Worm (Caenorhabditis elegans) whole organism, L4 larva: ENCODE data around the gene Y67H2A.7.

Source experiments
- F26F4.8 ChIP-seq: fragments of 200-800 bp; sonication (Bioruptor generic); conservative IDR thresholded peaks from 2 replicates; pipeline ENCODE4 v1.3.6; 2022; ENCODE audit warnings: missing genetic modification characterization, missing compliant biosample characterization
- T20F7.1 ChIP-seq: fragments of 200-800 bp; sonication (Bioruptor generic); optimal IDR thresholded peaks from 2 replicates; lab custom pipeline; 2018; ENCODE audit warnings: mild to moderate bottlenecking, missing genetic modification characterization, missing compliant biosample characterization
- T26A8.4 ChIP-seq: fragments of 200-800 bp; sonication (Bioruptor generic); IDR thresholded peaks from 2 replicates; pipeline ENCODE4 v1.3.6; 2022; ENCODE audit warnings: missing genetic modification characterization, missing compliant biosample characterization
- Y105C5A.15 ChIP-seq: fragments of 200-800 bp; sonication (Bioruptor generic); IDR thresholded peaks from 2 replicates; pipeline ENCODE4 v1.3.6; 2022; ENCODE audit warnings: missing genetic modification characterization, missing compliant biosample characterization
- Y75B8A.6 ChIP-seq: fragments of 200-800 bp; sonication (Bioruptor generic); IDR thresholded peaks from 2 replicates; pipeline ENCODE4 v1.3.6; 2022; ENCODE audit warnings: missing genetic modification reagents, missing genetic modification characterization, missing compliant biosample characterization
- ceh-20 ChIP-seq: fragments of 200-800 bp; sonication (Bioruptor generic); IDR thresholded peaks from 2 replicates; pipeline ENCODE4 v1.3.6; 2022; ENCODE audit warnings: missing genetic modification reagents, missing genetic modification characterization, missing compliant biosample characterization
- ctbp-1 ChIP-seq: fragments of 200-800 bp; sonication (Bioruptor generic); IDR thresholded peaks from 2 replicates; pipeline ENCODE4 v1.3.6; 2022; ENCODE audit warnings: missing genetic modification reagents, missing genetic modification characterization, missing compliant biosample characterization
- daf-12 ChIP-seq: fragments of 150-350 bp; optimal IDR thresholded peaks from 2 replicates; lab custom pipeline; 2014; ENCODE audit warnings: missing biosample characterization, missing genetic modification reagents, missing genetic modification characterization
- daf-16 ChIP-seq, 3 experiments: sonication (generic microtip); optimal IDR thresholded peaks; 2 replicates each; lab custom pipeline; 2016 to 2017; ENCODE audit warnings: missing genetic modification characterization in 3 of 3, missing genetic modification reagents in 3 of 3, mild to moderate bottlenecking in 2 of 3, missing compliant biosample characterization in 2 of 3, missing biosample characterization in 1 of 3, moderate library complexity in 1 of 3
- dmd-6 ChIP-seq: fragments of 200-800 bp; sonication (Bioruptor generic); IDR thresholded peaks from 2 replicates; pipeline ENCODE4 v1.3.6; 2022; ENCODE audit warnings: missing genetic modification reagents, missing genetic modification characterization, missing compliant biosample characterization
- dve-1 ChIP-seq: sonication (generic microtip); optimal IDR thresholded peaks from 2 replicates; lab custom pipeline; 2017; ENCODE audit warnings: antibody characterized with exemption, mild to moderate bottlenecking, missing genetic modification characterization, missing compliant biosample characterization; ENCODE audit not compliant: insufficient read depth
- egl-27 ChIP-seq: sonication (generic microtip); optimal IDR thresholded peaks from 3 replicates; lab custom pipeline; 2017; ENCODE audit warnings: missing biosample characterization, missing genetic modification reagents, missing genetic modification characterization
- hif-1 ChIP-seq, 2 experiments: sonication (generic microtip); optimal IDR thresholded peaks; 2 replicates each; lab custom pipeline; 2016 to 2017; ENCODE audit warnings: missing compliant biosample characterization in 2 of 2, missing genetic modification characterization in 2 of 2, missing genetic modification reagents in 2 of 2, missing genotype in 2 of 2, mild to moderate bottlenecking in 1 of 2
- hlh-11 ChIP-seq: fragments of 200-800 bp; sonication (Bioruptor generic); optimal IDR thresholded peaks from 2 replicates; lab custom pipeline; 2018; ENCODE audit warnings: mild to moderate bottlenecking, missing genetic modification characterization, missing compliant biosample characterization
- hmg-1.1 ChIP-seq: fragments of 200-800 bp; sonication (Bioruptor generic); IDR thresholded peaks from 2 replicates; pipeline ENCODE4 v1.3.6; 2022; ENCODE audit warnings: missing genetic modification reagents, missing genetic modification characterization, missing compliant biosample characterization
- jun-1 ChIP-seq: fragments of 150-350 bp; optimal IDR thresholded peaks from 2 replicates; lab custom pipeline; 2014; ENCODE audit warnings: missing biosample characterization, missing genetic modification reagents, missing genetic modification characterization
- lim-7 ChIP-seq: fragments of 200-800 bp; sonication (Bioruptor generic); IDR thresholded peaks from 2 replicates; pipeline ENCODE4 v1.3.6; 2022; ENCODE audit warnings: missing genetic modification characterization, missing compliant biosample characterization
- lin-13 ChIP-seq: fragments of 150-350 bp; optimal IDR thresholded peaks from 2 replicates; lab custom pipeline; 2014; ENCODE audit warnings: missing biosample characterization, missing genetic modification reagents, missing genetic modification characterization
- lin-15B ChIP-seq: fragments of 150-350 bp; sonication (generic microtip); optimal IDR thresholded peaks from 3 replicates; lab custom pipeline; 2014; ENCODE audit warnings: missing biosample characterization, missing genetic modification characterization
- lin-38 ChIP-seq: fragments of 200-800 bp; sonication (Bioruptor generic); IDR thresholded peaks from 2 replicates; pipeline ENCODE4 v1.3.6; 2022; ENCODE audit warnings: missing genetic modification reagents, missing genetic modification characterization, missing compliant biosample characterization
- lir-3 ChIP-seq: sonication (generic microtip); optimal IDR thresholded peaks from 2 replicates; lab custom pipeline; 2016; ENCODE audit warnings: mild to moderate bottlenecking, missing genetic modification characterization, missing compliant biosample characterization
- lsy-2 ChIP-seq, 2 experiments: fragments of 150-350 bp in 1 of 2; sonication (generic microtip) in 1 of 2; optimal IDR thresholded peaks; 2 replicates each; lab custom pipeline; 2014 to 2017; ENCODE audit warnings: missing biosample characterization in 2 of 2, missing genetic modification characterization in 2 of 2
- mdt-29 ChIP-seq: fragments of 200-800 bp; sonication (Bioruptor generic); IDR thresholded peaks from 2 replicates; pipeline ENCODE4 v1.3.6; 2022; ENCODE audit warnings: missing genetic modification reagents, missing genetic modification characterization, missing compliant biosample characterization
- mep-1 ChIP-seq: fragments of 150-350 bp; sonication (generic microtip); optimal IDR thresholded peaks from 3 replicates; lab custom pipeline; 2014; ENCODE audit warnings: missing biosample characterization, missing genetic modification characterization
- mes-2 ChIP-seq: sonication (generic microtip); optimal IDR thresholded peaks from 2 replicates; lab custom pipeline; 2016; ENCODE audit warnings: missing genotype, mild to moderate bottlenecking, missing genetic modification characterization, missing compliant biosample characterization; ENCODE audit not compliant: poor library complexity, severe bottlenecking
- mxl-3 ChIP-seq: fragments of 200-800 bp; sonication (Bioruptor generic); optimal IDR thresholded peaks from 2 replicates; lab custom pipeline; 2018; ENCODE audit warnings: mild to moderate bottlenecking, missing genetic modification characterization, missing compliant biosample characterization
- nhr-102 ChIP-seq: sonication (generic microtip); optimal IDR thresholded peaks from 2 replicates; lab custom pipeline; 2016; ENCODE audit warnings: mild to moderate bottlenecking, missing genetic modification characterization, moderate library complexity, missing compliant biosample characterization
- nhr-11 ChIP-seq: fragments of 150-350 bp; optimal IDR thresholded peaks from 2 replicates; lab custom pipeline; 2014; ENCODE audit warnings: missing biosample characterization, missing genetic modification characterization
- nhr-111 ChIP-seq: fragments of 200-800 bp; sonication (Bioruptor generic); optimal IDR thresholded peaks from 2 replicates; lab custom pipeline; 2018; ENCODE audit warnings: mild to moderate bottlenecking, missing genetic modification characterization, missing compliant biosample characterization
- nhr-28 ChIP-seq: fragments of 150-350 bp; optimal IDR thresholded peaks from 2 replicates; lab custom pipeline; 2014; ENCODE audit warnings: missing biosample characterization, missing genetic modification characterization
- pha-4 ChIP-seq, 2 experiments: fragments of 150-350 bp in 1 of 2; fragments of 200-800 bp in 1 of 2; sonication (Bioruptor generic) in 1 of 2; IDR thresholded peaks in 1 of 2; optimal IDR thresholded peaks in 1 of 2; 2 replicates each; pipeline versions ENCODE4 v1.3.6 to Lab custom; 2014 to 2022; ENCODE audit warnings: missing genetic modification characterization in 2 of 2, missing genetic modification reagents in 2 of 2, missing biosample characterization in 1 of 2, missing compliant biosample characterization in 1 of 2
- saeg-2 ChIP-seq: fragments of 200-800 bp; sonication (Bioruptor generic); IDR thresholded peaks from 2 replicates; pipeline ENCODE4 v1.3.6; 2022; ENCODE audit warnings: missing genetic modification reagents, missing genetic modification characterization, missing compliant biosample characterization
- sdz-12 ChIP-seq: fragments of 200-800 bp; sonication (Bioruptor generic); optimal IDR thresholded peaks from 2 replicates; lab custom pipeline; 2018; ENCODE audit warnings: mild to moderate bottlenecking, missing genetic modification characterization, missing compliant biosample characterization
- set-16 ChIP-seq: fragments of 200-800 bp; sonication (Bioruptor generic); IDR thresholded peaks from 2 replicates; pipeline ENCODE4 v1.3.6; 2022; ENCODE audit warnings: missing genetic modification reagents, missing genetic modification characterization, missing compliant biosample characterization
- tag-97 ChIP-seq: fragments of 200-800 bp; sonication (Bioruptor generic); IDR thresholded peaks from 2 replicates; pipeline ENCODE4 v1.3.6; 2022; ENCODE audit warnings: missing genetic modification characterization, missing compliant biosample characterization
- tra-1 ChIP-seq: fragments of 200-800 bp; sonication (Bioruptor generic); IDR thresholded peaks from 2 replicates; pipeline ENCODE4 v1.3.6; 2022; ENCODE audit warnings: missing genetic modification reagents, missing genetic modification characterization, missing compliant biosample characterization
- unc-62 ChIP-seq, 3 experiments: fragments of 150-350 bp in 1 of 3; sonication (generic microtip); optimal IDR thresholded peaks in 2 of 3; peaks in 1 of 3; 1 replicate in 1 of 3; 2 replicates in 2 of 3; lab custom pipeline; 2014 to 2017; ENCODE audit warnings: missing biosample characterization in 3 of 3, missing genetic modification characterization in 3 of 3, missing genetic modification reagents in 3 of 3, missing genotype in 1 of 3
- vab-7 ChIP-seq: fragments of 200-800 bp; sonication (Bioruptor generic); IDR thresholded peaks from 2 replicates; pipeline ENCODE4 v1.3.6; 2022; ENCODE audit warnings: missing genetic modification reagents, missing genetic modification characterization, missing compliant biosample characterization
- ztf-7 ChIP-seq: fragments of 150-350 bp; optimal IDR thresholded peaks from 2 replicates; lab custom pipeline; 2014; ENCODE audit warnings: missing biosample characterization, missing genetic modification characterization

Gene Y67H2A.7

DNA sequence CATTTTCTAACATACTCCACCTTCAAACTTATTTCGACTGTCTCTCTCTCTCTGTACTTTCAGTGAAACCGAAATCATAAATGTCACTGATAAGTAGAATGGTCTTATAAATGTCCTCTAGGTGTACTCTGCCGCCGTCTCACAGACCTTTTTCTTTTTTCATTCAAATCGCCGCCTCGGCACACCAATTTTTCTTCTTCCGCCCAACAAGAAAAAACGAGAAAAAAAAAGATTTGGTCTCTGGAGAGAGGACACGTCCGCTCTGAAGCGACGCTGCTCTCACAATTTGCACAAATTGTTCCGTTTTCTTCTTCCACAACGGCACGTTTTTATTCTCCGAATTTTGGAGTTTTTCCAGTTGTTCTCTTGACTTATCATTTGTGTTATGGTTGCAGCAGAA, 9.6 kb downstream of the Y67H2A.7 start:
- TF ChIP-seq nhr-111 (GFP tag; lab: Kevin White, UChicago): no peak
- no peak for TF ChIP-seq Y75B8A.6 (GFP tag; lab: Robert Waterston, UW)
- no peak for TF ChIP-seq lir-3 (tag; lab: Kevin White, UChicago)
- no peak for TF ChIP-seq mdt-29
- peak in 1 of 2 experiments; percentile 82 for TF ChIP-seq unc-62 (GFP tag; optimal IDR thresholded peaks at IDR 0.05 in 1 of 2; lab: Kevin White, UChicago)
- no peak for TF ChIP-seq unc-62 (tag; optimal IDR thresholded peaks at IDR 0.05; lab: Kevin White, UChicago)
- peak; percentile 57 for TF ChIP-seq hlh-11 (tag; lab: Kevin White, UChicago)
- TF ChIP-seq hmg-1.1 (GFP tag; lab: Robert Waterston, UW): peak; percentile 38; the same call in 1 of the 2 replicates
- no peak for TF ChIP-seq Y105C5A.15 (GFP tag; lab: Robert Waterston, UW)
- TF ChIP-seq nhr-11 (tag; lab: Kevin White, UChicago): no peak
- no peak for TF ChIP-seq jun-1 (tag; lab: Kevin White, UChicago)
- no peak for TF ChIP-seq ctbp-1 (GFP tag; lab: Robert Waterston, UW)
- peak in 1 of 2 experiments; percentile 72 for TF ChIP-seq hif-1 (tag; optimal IDR thresholded peaks at IDR 0.05; lab: Kevin White, UChicago)
- peak; percentile 0 for TF ChIP-seq dve-1 (tag; lab: Kevin White, UChicago)
- no peak for TF ChIP-seq T26A8.4 (GFP tag; lab: Robert Waterston, UW)
- TF ChIP-seq sdz-12 (GFP tag; lab: Kevin White, UChicago): no peak
- no peak for TF ChIP-seq daf-12 (tag; lab: Kevin White, UChicago)
- TF ChIP-seq vab-7 (GFP tag; lab: Robert Waterston, UW): no peak
- TF ChIP-seq dmd-6: peak; percentile 56
- no peak for TF ChIP-seq ztf-7 (tag; lab: Kevin White, UChicago)
- no peak for TF ChIP-seq lin-15B (tag; lab: Kevin White, UChicago)
- 0 out of 2 replicates have a peak, but pooled peaks have one; percentile 8 for TF ChIP-seq lin-38 (GFP tag; lab: Robert Waterston, UW)
- TF ChIP-seq lin-13 (GFP tag; lab: Kevin White, UChicago): peak; percentile 4
- peak in 1 of 2 experiments; percentile 5 for TF ChIP-seq lsy-2 (tag; optimal IDR thresholded peaks at IDR 0.05; lab: Kevin White, UChicago)
- no peak for TF ChIP-seq daf-16 (GFP tag; optimal IDR thresholded peaks at IDR 0.05; lab: Kevin White, UChicago)
- peak; percentile 5 for TF ChIP-seq daf-16 (tag; optimal IDR thresholded peaks at IDR 0.05; lab: Kevin White, UChicago)
- TF ChIP-seq lim-7 (GFP tag; lab: Robert Waterston, UW): no peak
- no peak for TF ChIP-seq nhr-102
- no peak for TF ChIP-seq mes-2 (tag; lab: Kevin White, UChicago)
- no peak for TF ChIP-seq saeg-2
- no peak for TF ChIP-seq set-16 (GFP tag; lab: Robert Waterston, UW)
- TF ChIP-seq nhr-28 (tag; lab: Kevin White, UChicago): peak; percentile 21
- TF ChIP-seq T20F7.1 (GFP tag; lab: Kevin White, UChicago): no peak
- TF ChIP-seq ceh-20: no peak
- no peak for TF ChIP-seq egl-27 (tag; lab: Kevin White, UChicago)
- TF ChIP-seq F26F4.8 (GFP tag; lab: Robert Waterston, UW): no peak
- TF ChIP-seq mep-1: peak; percentile 27
- TF ChIP-seq pha-4 (GFP tag; IDR thresholded peaks at IDR 0.05; lab: Robert Waterston, UW): no peak
- TF ChIP-seq pha-4 (tag; optimal IDR thresholded peaks at IDR 0.05; lab: Kevin White, UChicago): no peak
- TF ChIP-seq mxl-3 (GFP tag; lab: Kevin White, UChicago): no peak
- TF ChIP-seq tra-1: 0 out of 2 replicates have a peak, but pooled peaks have one; percentile 9
- no peak for TF ChIP-seq tag-97 (GFP tag; lab: Robert Waterston, UW)
- TF ChIP-seq, all 104 proteins: peak for 13
